Fruit fly (Drosophila melanogaster): ENCODE measurements around the gene CG17834.
A peak's percentile ranks its signal among the peaks of the same experiment; 100 is the strongest.

The CG17834 gene

DNA sequence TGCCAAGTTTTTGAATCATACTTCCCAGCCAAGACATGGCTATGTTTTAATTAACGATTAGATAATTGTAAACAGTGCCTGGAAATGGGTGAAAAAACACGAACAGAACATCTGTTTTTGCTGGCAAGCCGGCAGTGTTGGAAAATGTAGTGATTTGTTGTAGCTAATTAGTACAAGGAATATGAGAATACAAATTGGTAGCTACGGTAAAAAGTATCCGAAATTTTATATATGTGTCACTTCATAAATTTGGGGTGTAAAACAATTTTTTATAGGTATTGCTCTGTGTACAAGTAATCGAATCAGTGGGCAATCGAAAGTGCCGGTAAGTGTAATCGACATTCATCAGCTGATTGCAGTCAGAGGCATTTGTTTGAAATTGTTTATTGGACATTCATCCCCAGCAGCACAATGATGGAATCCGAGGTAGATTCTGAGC lies 11.7 kb upstream of the CG17834 start, which contains the start of the genes mRpL51 and Uba4 (continued):
- no peak for TF ChIP-seq CG31365 (tag; optimal IDR thresholded peaks at IDR 0.05)
- peak; percentile 39; the same call in 1 of the 3 replicates for TF ChIP-seq row (GFP tag; IDR thresholded peaks at IDR 0.05)
- no peak for TF ChIP-seq ac (GFP tag; optimal IDR thresholded peaks at IDR 0.05)
- TF ChIP-seq onecut (GFP tag; IDR thresholded peaks at IDR 0.05): no peak
- no peak for TF ChIP-seq seq (GFP tag; IDR thresholded peaks at IDR 0.05)
- TF ChIP-seq dimm (GFP tag; IDR thresholded peaks at IDR 0.05): no peak
- TF ChIP-seq CG10147 (GFP tag; optimal IDR thresholded peaks at IDR 0.05): peak; percentile 6
- TF ChIP-seq CG43689 (GFP tag; IDR thresholded peaks at IDR 0.05): no peak
- no peak for TF ChIP-seq luna (GFP tag; optimal IDR thresholded peaks at IDR 0.05)
- TF ChIP-seq chif (GFP tag; optimal IDR thresholded peaks at IDR 0.05): peak in 1 of 2 experiments; percentile 18
- peak; percentile 35 for TF ChIP-seq CG34376 (GFP tag; optimal IDR thresholded peaks at IDR 0.05)
- peak; percentile 69 for TF ChIP-seq HmgZ (tag; optimal IDR thresholded peaks at IDR 0.05)
- TF ChIP-seq crp (GFP tag; optimal IDR thresholded peaks at IDR 0.05): peak; percentile 90 to 97
- peak; percentile 44 for TF ChIP-seq Chrac-16 (GFP tag; optimal IDR thresholded peaks at IDR 0.05)
- TF ChIP-seq Elba2 (GFP tag; optimal IDR thresholded peaks at IDR 0.05): peak; percentile 61
- TF ChIP-seq CG4282 (GFP tag; optimal IDR thresholded peaks at IDR 0.05): peak; percentile 28
- no peak for TF ChIP-seq CG6813 (GFP tag; optimal IDR thresholded peaks at IDR 0.05)
- TF ChIP-seq Fer2 (tag; optimal IDR thresholded peaks at IDR 0.05): no peak
- peak; percentile 25 for TF ChIP-seq kni (GFP tag; optimal IDR thresholded peaks at IDR 0.05)
- TF ChIP-seq CG7928 (GFP tag; optimal IDR thresholded peaks at IDR 0.05): no peak
- TF ChIP-seq CG3995 (GFP tag; optimal IDR thresholded peaks at IDR 0.05): peak; percentile 79
- TF ChIP-seq ase (GFP tag; IDR thresholded peaks at IDR 0.05): no peak
- TF ChIP-seq CG7271 (tag; optimal IDR thresholded peaks at IDR 0.05): no peak
- peak; percentile 79 for TF ChIP-seq nerfin-1 (tag; optimal IDR thresholded peaks at IDR 0.05)
- TF ChIP-seq Bgb (GFP tag; IDR thresholded peaks at IDR 0.05; ENCODE audit: partially characterized antibody): peak; percentile 50; the same call in 1 of the 2 replicates
- peak; percentile 51 for TF ChIP-seq HLH54F (GFP tag; optimal IDR thresholded peaks at IDR 0.05)
- TF ChIP-seq CG2712 (tag; optimal IDR thresholded peaks at IDR 0.05): peak; percentile 53
- peak; percentile 34 for TF ChIP-seq fu2 (GFP tag; optimal IDR thresholded peaks at IDR 0.05)
- TF ChIP-seq emc (GFP tag; optimal IDR thresholded peaks at IDR 0.05): no peak
- peak; percentile 56 for TF ChIP-seq pho (GFP tag; optimal IDR thresholded peaks at IDR 0.05)
- peak; percentile 24 for TF ChIP-seq Blimp-1 (GFP tag; optimal IDR thresholded peaks at IDR 0.05)
- peak; percentile 47 for TF ChIP-seq Ets97D (GFP tag; optimal IDR thresholded peaks at IDR 0.05)
- no peak for TF ChIP-seq gsb (GFP tag; IDR thresholded peaks at IDR 0.05)
- TF ChIP-seq Opbp (GFP tag; IDR thresholded peaks at IDR 0.05; ENCODE audit: partially characterized antibody): peak; percentile 37; the same call in 1 of the 3 replicates
- TF ChIP-seq Gsc (GFP tag; IDR thresholded peaks at IDR 0.05): no peak
- TF ChIP-seq Six4 (GFP tag; optimal IDR thresholded peaks at IDR 0.05): peak; percentile 37
- peak; percentile 53 for TF ChIP-seq CG30403 (GFP tag; optimal IDR thresholded peaks at IDR 0.05)
- TF ChIP-seq trem (tag; optimal IDR thresholded peaks at IDR 0.05): peak; percentile 78
- peak; percentile 38 for TF ChIP-seq dmrt11E (tag; optimal IDR thresholded peaks at IDR 0.05)
- no peak for TF ChIP-seq CG11504 (tag; optimal IDR thresholded peaks at IDR 0.05)
- TF ChIP-seq CG4707 (GFP tag; optimal IDR thresholded peaks at IDR 0.05): peak; percentile 69
- TF ChIP-seq CG4820 (GFP tag; optimal IDR thresholded peaks at IDR 0.05): peak; percentile 0
- peak; percentile 78; the same call in 1 of the 2 replicates for TF ChIP-seq sna (GFP tag; IDR thresholded peaks at IDR 0.05; ENCODE audit: partially characterized antibody)
- TF ChIP-seq knrl (GFP tag; IDR thresholded peaks at IDR 0.05; ENCODE audit: partially characterized antibody): peak; percentile 54; the same call in 1 of the 3 replicates
- TF ChIP-seq Fer3 (tag; optimal IDR thresholded peaks at IDR 0.05): peak; percentile 1
- no peak for TF ChIP-seq D (optimal IDR thresholded peaks at IDR 0.05)
- no peak for TF ChIP-seq D (GFP tag; optimal IDR thresholded peaks at IDR 0.05)
- peak; percentile 51 for TF ChIP-seq bab2 (GFP tag; optimal IDR thresholded peaks at IDR 0.05)
- TF ChIP-seq Dll (GFP tag; IDR thresholded peaks at IDR 0.05; ENCODE audit: partially characterized antibody): peak; percentile 73; the same call in 3 of the 4 replicates
- TF ChIP-seq CG16813 (GFP tag; IDR thresholded peaks at IDR 0.05; ENCODE audit: partially characterized antibody): peak; percentile 59; the same call in 2 of the 3 replicates
